Worm (Caenorhabditis elegans): ENCODE results near the gene sluh-7.

DNA sequence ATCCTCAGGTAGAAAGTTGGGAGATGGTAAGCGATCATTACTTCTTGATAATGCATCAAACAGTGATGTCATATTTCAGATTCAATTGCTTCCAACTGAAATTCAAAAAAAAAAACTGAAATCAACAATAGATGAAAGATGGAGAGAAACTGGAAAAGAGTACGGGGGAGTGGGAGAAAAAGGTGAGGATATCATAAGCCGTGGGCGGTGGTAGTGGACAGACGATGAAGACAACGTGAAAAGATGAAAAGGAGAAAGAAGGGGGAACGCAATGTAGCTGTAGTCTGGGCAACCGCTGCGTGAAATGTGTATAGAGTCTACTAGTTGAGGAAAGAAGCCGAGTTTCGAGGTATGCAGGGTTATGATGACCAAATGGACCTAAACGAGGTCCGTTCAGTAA, 48.3 kb downstream of the sluh-7 start, which contains the start of gene che-12:
- no peak for TF ChIP-seq dao-5 (tag; optimal IDR thresholded peaks at IDR 0.05)
- TF ChIP-seq him-1 (tag; optimal IDR thresholded peaks at IDR 0.05) = no peak
- no peak for TF ChIP-seq W03F9.2 (tag; optimal IDR thresholded peaks at IDR 0.05)

Measured in whole organism, L4/young adult.